Fruit fly (Drosophila melanogaster): ENCODE measurements around the gene Pgant5.

Pgant5 gene

dm6 chr2L:5084586-5085257, 8.7 kb downstream of the Pgant5 start (continued):
- TF ChIP-seq sens-2 (GFP tag; IDR thresholded peaks at IDR 0.05), result no peak
- TF ChIP-seq Bgb (GFP tag; IDR thresholded peaks at IDR 0.05; ENCODE audit: partially characterized antibody), result no peak
- peak; percentile 17; the same call in 1 of the 2 replicates for TF ChIP-seq ap (GFP tag; IDR thresholded peaks at IDR 0.05)
- no peak for TF ChIP-seq CG12071 (GFP tag; optimal IDR thresholded peaks at IDR 0.05)
- TF ChIP-seq scrt (GFP tag; optimal IDR thresholded peaks at IDR 0.05), result no peak
- TF ChIP-seq CG8089 (GFP tag; optimal IDR thresholded peaks at IDR 0.05), result no peak
- TF ChIP-seq trem (tag; optimal IDR thresholded peaks at IDR 0.05), result no peak
- peak; percentile 80 for TF ChIP-seq sens (GFP tag)
- TF ChIP-seq nau (GFP tag; optimal IDR thresholded peaks at IDR 0.05), result no peak
- TF ChIP-seq Blimp-1 (GFP tag; optimal IDR thresholded peaks at IDR 0.05), result no peak
- no peak for TF ChIP-seq ftz-f1 (GFP tag; optimal IDR thresholded peaks at IDR 0.05)

- TF ChIP-seq sens (GFP tag) (peak; percentile 59), salm (tag; optimal IDR thresholded peaks at IDR 0.05) (no peak), gce (GFP tag; IDR thresholded peaks at IDR 0.05) (0 out of 3 replicates have a peak, but pooled peaks have one; percentile 10), grau (tag; optimal IDR thresholded peaks at IDR 0.05) (peak; percentile 16), gem (tag; optimal IDR thresholded peaks at IDR 0.05) (peak; percentile 57), D19A (tag; optimal IDR thresholded peaks at IDR 0.05) (peak; percentile 48), CG15269 (tag; optimal IDR thresholded peaks at IDR 0.05) (peak; percentile 32), CG31441 (GFP tag; IDR thresholded peaks at IDR 0.05) (peak; percentile 44; the same call in 1 of the 2 replicates), oc (tag; optimal IDR thresholded peaks at IDR 0.05) (peak; percentile 39), CG2678 (tag; optimal IDR thresholded peaks at IDR 0.05) (peak; percentile 53), CG31365 (tag; optimal IDR thresholded peaks at IDR 0.05) (no peak), ind (GFP tag; optimal IDR thresholded peaks at IDR 0.05) (peak; percentile 10), unpg (GFP tag; optimal IDR thresholded peaks at IDR 0.05) (peak; percentile 2), CG16779 (GFP tag; IDR thresholded peaks at IDR 0.05) (no peak), phol (tag; optimal IDR thresholded peaks at IDR 0.05) (peak; percentile 45), CG30403 (GFP tag; optimal IDR thresholded peaks at IDR 0.05) (peak; percentile 10), dmrt99B (tag; optimal IDR thresholded peaks at IDR 0.05) (peak; percentile 32), stc (GFP tag; IDR thresholded peaks at IDR 0.05) (peak; percentile 18; the same call in 1 of the 2 replicates), bsh (GFP tag; optimal IDR thresholded peaks at IDR 0.05) (peak in 1 of 2 experiments; percentile 77), sug (tag; optimal IDR thresholded peaks at IDR 0.05) (no peak), CG7556 (GFP tag; optimal IDR thresholded peaks at IDR 0.05) (peak; percentile 28), wek (GFP tag; optimal IDR thresholded peaks at IDR 0.05) (no peak), chinmo (GFP tag; IDR thresholded peaks at IDR 0.05; ENCODE audit: partially characterized antibody) (0 out of 4 replicates have a peak, but pooled peaks have one; percentile 20), row (GFP tag; IDR thresholded peaks at IDR 0.05) (no peak), CG13424 (tag; optimal IDR thresholded peaks at IDR 0.05) (peak; percentile 20), zfh2 (GFP tag; optimal IDR thresholded peaks at IDR 0.05) (no peak), Hr51 (GFP tag; optimal IDR thresholded peaks at IDR 0.05) (peak in 1 of 2 experiments; percentile 63), CG17361 (GFP tag; IDR thresholded peaks at IDR 0.05) (peak; percentile 35; the same call in 1 of the 3 replicates), CG1832 (GFP tag; optimal IDR thresholded peaks at IDR 0.05) (peak; percentile 14), CG10147 (GFP tag; optimal IDR thresholded peaks at IDR 0.05) (peak; percentile 2), Hr78 (GFP tag; optimal IDR thresholded peaks at IDR 0.05) (peak in 1 of 2 experiments; percentile 2), nom (GFP tag; optimal IDR thresholded peaks at IDR 0.05) (peak; percentile 65), CG2712 (tag; optimal IDR thresholded peaks at IDR 0.05) (peak; percentile 14), lab (GFP tag; optimal IDR thresholded peaks at IDR 0.05) (peak; percentile 16), Atf-2 (GFP tag; optimal IDR thresholded peaks at IDR 0.05) (no peak), CG12391 (tag; optimal IDR thresholded peaks at IDR 0.05) (peak; percentile 16)
These were observed 13.0 kb downstream of the Pgant5 start for dm6 chr2L:5080225-5080867.
